Worm (Caenorhabditis elegans) whole organism, L4 larva: Measurements from ENCODE around the gene ints-11.

Experiments used
- F37D6.2 ChIP-seq: sonication (generic microtip); optimal IDR thresholded peaks from 2 replicates; lab custom pipeline; 2016; ENCODE audit warnings: mild to moderate bottlenecking, missing genetic modification characterization, missing compliant biosample characterization
- Y105C5A.15 ChIP-seq: fragments of 200-800 bp; sonication (Bioruptor generic); IDR thresholded peaks from 2 replicates; pipeline ENCODE4 v1.3.6; 2022; ENCODE audit warnings: missing genetic modification characterization, missing compliant biosample characterization
- Y75B8A.6 ChIP-seq: fragments of 200-800 bp; sonication (Bioruptor generic); IDR thresholded peaks from 2 replicates; pipeline ENCODE4 v1.3.6; 2022; ENCODE audit warnings: missing genetic modification reagents, missing genetic modification characterization, missing compliant biosample characterization
- ZK337.2 ChIP-seq: fragments of 200-800 bp; sonication (Bioruptor generic); IDR thresholded peaks from 2 replicates; pipeline ENCODE4 v1.3.6; 2022; ENCODE audit warnings: missing genetic modification reagents, missing genetic modification characterization, missing compliant biosample characterization
- aha-1 ChIP-seq: fragments of 150-350 bp; peaks from one replicate; lab custom pipeline; 2014; ENCODE audit warnings: missing biosample characterization, missing genetic modification characterization
- attf-4 ChIP-seq: sonication (generic microtip); optimal IDR thresholded peaks from 3 replicates; lab custom pipeline; 2017; ENCODE audit warnings: missing biosample characterization, missing genetic modification characterization
- ceh-28 ChIP-seq: fragments of 150-350 bp; optimal IDR thresholded peaks from 2 replicates; lab custom pipeline; 2014; ENCODE audit warnings: missing biosample characterization, missing genetic modification reagents, missing genetic modification characterization
- ceh-32 ChIP-seq: sonication (generic microtip); optimal IDR thresholded peaks from 2 replicates; lab custom pipeline; 2016; ENCODE audit warnings: mild to moderate bottlenecking, missing genetic modification characterization, missing compliant biosample characterization; ENCODE audit not compliant: poor library complexity
- ceh-44 ChIP-seq: fragments of 200-800 bp; sonication (Bioruptor generic); IDR thresholded peaks from 2 replicates; pipeline ENCODE4 v1.3.6; 2022; ENCODE audit warnings: missing genetic modification reagents, missing genetic modification characterization, missing compliant biosample characterization
- ctbp-1 ChIP-seq: fragments of 200-800 bp; sonication (Bioruptor generic); IDR thresholded peaks from 2 replicates; pipeline ENCODE4 v1.3.6; 2022; ENCODE audit warnings: missing genetic modification reagents, missing genetic modification characterization, missing compliant biosample characterization
- daf-8 ChIP-seq: fragments of 200-800 bp; sonication (Bioruptor generic); IDR thresholded peaks from 2 replicates; pipeline ENCODE4 v1.3.6; 2022; ENCODE audit warnings: missing genetic modification characterization, missing compliant biosample characterization
- dmd-6 ChIP-seq: fragments of 200-800 bp; sonication (Bioruptor generic); IDR thresholded peaks from 2 replicates; pipeline ENCODE4 v1.3.6; 2022; ENCODE audit warnings: missing genetic modification reagents, missing genetic modification characterization, missing compliant biosample characterization
- dmd-8 ChIP-seq: fragments of 200-800 bp; sonication (Bioruptor generic); IDR thresholded peaks from 2 replicates; pipeline ENCODE4 v1.3.6; 2022; ENCODE audit warnings: missing genetic modification characterization, missing compliant biosample characterization
- dmd-9 ChIP-seq: fragments of 200-800 bp; sonication (Bioruptor generic); IDR thresholded peaks from 2 replicates; pipeline ENCODE4 v1.3.6; 2022; ENCODE audit warnings: missing genetic modification reagents, missing genetic modification characterization, missing compliant biosample characterization
- dve-1 ChIP-seq: sonication (generic microtip); optimal IDR thresholded peaks from 2 replicates; lab custom pipeline; 2017; ENCODE audit warnings: antibody characterized with exemption, mild to moderate bottlenecking, missing genetic modification characterization, missing compliant biosample characterization; ENCODE audit not compliant: insufficient read depth
- egl-27 ChIP-seq: sonication (generic microtip); optimal IDR thresholded peaks from 3 replicates; lab custom pipeline; 2017; ENCODE audit warnings: missing biosample characterization, missing genetic modification reagents, missing genetic modification characterization
- egl-43 ChIP-seq: fragments of 200-800 bp; sonication (Bioruptor generic); IDR thresholded peaks from 2 replicates; pipeline ENCODE4 v1.3.6; 2022; ENCODE audit warnings: missing genetic modification reagents, missing genetic modification characterization, missing compliant biosample characterization
- fos-1 ChIP-seq: fragments of 150-350 bp; optimal IDR thresholded peaks from 2 replicates; lab custom pipeline; 2014; ENCODE audit warnings: missing biosample characterization, missing genetic modification characterization
- hlh-11 ChIP-seq: fragments of 200-800 bp; sonication (Bioruptor generic); optimal IDR thresholded peaks from 2 replicates; lab custom pipeline; 2018; ENCODE audit warnings: mild to moderate bottlenecking, missing genetic modification characterization, missing compliant biosample characterization
- hlh-30 ChIP-seq: sonication (generic microtip); optimal IDR thresholded peaks from 2 replicates; lab custom pipeline; 2017; ENCODE audit warnings: antibody characterized with exemption, mild to moderate bottlenecking, missing genetic modification characterization, missing compliant biosample characterization; ENCODE audit not compliant: insufficient read depth
- hmg-1.1 ChIP-seq: fragments of 200-800 bp; sonication (Bioruptor generic); IDR thresholded peaks from 2 replicates; pipeline ENCODE4 v1.3.6; 2022; ENCODE audit warnings: missing genetic modification reagents, missing genetic modification characterization, missing compliant biosample characterization
- lim-7 ChIP-seq: fragments of 200-800 bp; sonication (Bioruptor generic); IDR thresholded peaks from 2 replicates; pipeline ENCODE4 v1.3.6; 2022; ENCODE audit warnings: missing genetic modification characterization, missing compliant biosample characterization
- lin-13 ChIP-seq: fragments of 150-350 bp; optimal IDR thresholded peaks from 2 replicates; lab custom pipeline; 2014; ENCODE audit warnings: missing biosample characterization, missing genetic modification reagents, missing genetic modification characterization
- lin-15B ChIP-seq: fragments of 150-350 bp; sonication (generic microtip); optimal IDR thresholded peaks from 3 replicates; lab custom pipeline; 2014; ENCODE audit warnings: missing biosample characterization, missing genetic modification characterization
- lir-3 ChIP-seq: sonication (generic microtip); optimal IDR thresholded peaks from 2 replicates; lab custom pipeline; 2016; ENCODE audit warnings: mild to moderate bottlenecking, missing genetic modification characterization, missing compliant biosample characterization
- lsy-2 ChIP-seq, 2 experiments: fragments of 150-350 bp in 1 of 2; sonication (generic microtip) in 1 of 2; optimal IDR thresholded peaks; 2 replicates each; lab custom pipeline; 2014 to 2017; ENCODE audit warnings: missing biosample characterization in 2 of 2, missing genetic modification characterization in 2 of 2
- madf-5 ChIP-seq, 2 experiments: fragments of 200-800 bp; sonication (Bioruptor generic); IDR thresholded peaks; 2 replicates each; pipeline ENCODE4 v1.3.6; 2022; ENCODE audit warnings: missing compliant biosample characterization in 2 of 2, missing genetic modification characterization in 2 of 2
- mdt-29 ChIP-seq: fragments of 200-800 bp; sonication (Bioruptor generic); IDR thresholded peaks from 2 replicates; pipeline ENCODE4 v1.3.6; 2022; ENCODE audit warnings: missing genetic modification reagents, missing genetic modification characterization, missing compliant biosample characterization
- mxl-3 ChIP-seq: fragments of 200-800 bp; sonication (Bioruptor generic); optimal IDR thresholded peaks from 2 replicates; lab custom pipeline; 2018; ENCODE audit warnings: mild to moderate bottlenecking, missing genetic modification characterization, missing compliant biosample characterization
- nhr-102 ChIP-seq: sonication (generic microtip); optimal IDR thresholded peaks from 2 replicates; lab custom pipeline; 2016; ENCODE audit warnings: mild to moderate bottlenecking, missing genetic modification characterization, moderate library complexity, missing compliant biosample characterization
- nhr-25 ChIP-seq: sonication (generic microtip); optimal IDR thresholded peaks from 2 replicates; lab custom pipeline; 2017; ENCODE audit warnings: missing genetic modification characterization, mild to moderate bottlenecking, missing compliant biosample characterization, antibody characterized with exemption, moderate library complexity, borderline replicate concordance; ENCODE audit not compliant: insufficient read depth
- nhr-28 ChIP-seq: fragments of 150-350 bp; optimal IDR thresholded peaks from 2 replicates; lab custom pipeline; 2014; ENCODE audit warnings: missing biosample characterization, missing genetic modification characterization
- nhr-48 ChIP-seq: sonication (generic microtip); optimal IDR thresholded peaks from 2 replicates; lab custom pipeline; 2016; ENCODE audit warnings: mild to moderate bottlenecking, missing genetic modification characterization, missing compliant biosample characterization
- pha-4 ChIP-seq, 2 experiments: fragments of 150-350 bp in 1 of 2; fragments of 200-800 bp in 1 of 2; sonication (Bioruptor generic) in 1 of 2; IDR thresholded peaks in 1 of 2; optimal IDR thresholded peaks in 1 of 2; 2 replicates each; pipeline versions ENCODE4 v1.3.6 to Lab custom; 2014 to 2022; ENCODE audit warnings: missing genetic modification characterization in 2 of 2, missing genetic modification reagents in 2 of 2, missing biosample characterization in 1 of 2, missing compliant biosample characterization in 1 of 2
- pqm-1 ChIP-seq: sonication (generic microtip); optimal IDR thresholded peaks from 2 replicates; lab custom pipeline; 2017; ENCODE audit warnings: missing biosample characterization, missing genetic modification characterization
- skn-1 ChIP-seq: fragments of 150-350 bp; optimal IDR thresholded peaks from 2 replicates; lab custom pipeline; 2014; ENCODE audit warnings: missing biosample characterization, missing genetic modification characterization
- snpc-1.2 ChIP-seq: fragments of 200-800 bp; sonication (Bioruptor generic); IDR thresholded peaks from 2 replicates; pipeline ENCODE4 v1.3.6; 2022; ENCODE audit warnings: missing genetic modification reagents, missing genetic modification characterization, missing compliant biosample characterization
- snpc-4 ChIP-seq: fragments of 150-350 bp; optimal IDR thresholded peaks from 2 replicates; lab custom pipeline; 2014; ENCODE audit warnings: missing biosample characterization, missing genetic modification characterization
- tra-1 ChIP-seq: fragments of 200-800 bp; sonication (Bioruptor generic); IDR thresholded peaks from 2 replicates; pipeline ENCODE4 v1.3.6; 2022; ENCODE audit warnings: missing genetic modification reagents, missing genetic modification characterization, missing compliant biosample characterization
- unc-130 ChIP-seq: sonication (generic microtip); optimal IDR thresholded peaks from 2 replicates; lab custom pipeline; 2016; ENCODE audit warnings: missing genetic modification reagents, missing genetic modification characterization, missing compliant biosample characterization
- unc-39 ChIP-seq: sonication (generic microtip); optimal IDR thresholded peaks from 2 replicates; lab custom pipeline; 2017; ENCODE audit warnings: missing biosample characterization, missing genetic modification characterization
- unc-62 ChIP-seq, 3 experiments: fragments of 150-350 bp in 1 of 3; sonication (generic microtip); optimal IDR thresholded peaks in 2 of 3; peaks in 1 of 3; 1 replicate in 1 of 3; 2 replicates in 2 of 3; lab custom pipeline; 2014 to 2017; ENCODE audit warnings: missing biosample characterization in 3 of 3, missing genetic modification characterization in 3 of 3, missing genetic modification reagents in 3 of 3, missing genotype in 1 of 3
- vab-7 ChIP-seq: fragments of 200-800 bp; sonication (Bioruptor generic); IDR thresholded peaks from 2 replicates; pipeline ENCODE4 v1.3.6; 2022; ENCODE audit warnings: missing genetic modification reagents, missing genetic modification characterization, missing compliant biosample characterization
- zag-1 ChIP-seq: fragments of 150-350 bp; optimal IDR thresholded peaks from 2 replicates; lab custom pipeline; 2014; ENCODE audit warnings: missing biosample characterization, missing genetic modification characterization
- zfp-3 ChIP-seq: fragments of 200-800 bp; sonication (Bioruptor generic); conservative IDR thresholded peaks from 2 replicates; pipeline ENCODE4 v1.3.6; 2022; ENCODE audit warnings: missing genetic modification reagents, missing genetic modification characterization, missing compliant biosample characterization
- zip-11 ChIP-seq: fragments of 200-800 bp; sonication (Bioruptor generic); IDR thresholded peaks from 2 replicates; pipeline ENCODE4 v1.3.6; 2022; ENCODE audit warnings: missing genetic modification characterization, missing compliant biosample characterization
- zip-2 ChIP-seq: fragments of 150-350 bp; optimal IDR thresholded peaks from 2 replicates; lab custom pipeline; 2014; ENCODE audit warnings: missing biosample characterization, missing genetic modification characterization
- ztf-11 ChIP-seq: fragments of 150-350 bp; optimal IDR thresholded peaks from 2 replicates; lab custom pipeline; 2014; ENCODE audit warnings: missing biosample characterization, missing genetic modification characterization
- ztf-7 ChIP-seq: fragments of 150-350 bp; optimal IDR thresholded peaks from 2 replicates; lab custom pipeline; 2014; ENCODE audit warnings: missing biosample characterization, missing genetic modification characterization

ints-11 gene

DNA sequence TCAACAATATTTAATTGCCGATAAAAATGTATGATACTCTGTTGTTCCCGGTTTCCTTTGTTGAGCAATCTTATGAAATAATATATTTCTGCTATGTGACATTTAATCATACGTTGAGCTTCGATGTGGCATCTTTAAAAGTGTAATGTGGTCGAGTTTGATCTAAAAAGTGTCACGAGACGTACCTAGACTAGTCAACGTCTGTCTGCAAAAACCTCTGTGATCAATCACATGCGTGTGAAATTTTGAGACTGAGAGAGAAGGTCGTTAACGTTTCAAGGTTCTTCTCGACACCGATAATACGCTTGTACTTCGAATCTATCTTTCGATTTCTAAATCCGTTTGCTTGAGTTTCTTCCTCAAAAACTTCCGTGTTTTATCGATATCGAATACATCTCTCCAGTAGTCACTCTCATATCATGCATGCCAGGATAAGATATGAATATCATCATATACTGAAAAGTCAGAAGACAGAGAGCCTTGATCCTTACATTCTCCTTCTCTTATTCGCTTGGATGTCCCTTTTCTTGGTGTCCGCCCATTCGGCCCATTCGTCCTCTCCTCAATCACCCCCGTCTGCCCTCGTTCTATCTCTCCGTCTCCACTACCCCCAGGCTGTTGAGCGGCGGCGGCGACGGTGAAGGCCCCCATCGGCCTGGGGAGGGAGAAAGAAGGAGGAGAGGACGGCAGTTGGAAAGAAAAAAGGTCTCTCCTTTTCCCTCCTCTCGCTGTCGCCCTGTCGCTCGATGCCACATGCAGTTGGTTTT is 14.8 kb downstream of the ints-11 start (continued):
- TF ChIP-seq F37D6.2: peak; percentile 8
- TF ChIP-seq lin-13 (GFP tag; lab: Kevin White, UChicago): peak; percentile 0
- peak; percentile 57 for TF ChIP-seq hmg-1.1 (GFP tag; lab: Robert Waterston, UW)
- TF ChIP-seq dve-1 (tag; lab: Kevin White, UChicago): peak; percentile 65
- peak; percentile 17 for TF ChIP-seq nhr-48
- peak; percentile 93 for TF ChIP-seq hlh-30 (tag; lab: Kevin White, UChicago)
- TF ChIP-seq zip-2 (tag; lab: Kevin White, UChicago): peak; percentile 94
- no peak for TF ChIP-seq ceh-28 (tag; lab: Kevin White, UChicago)
- peak; percentile 70; the same call in 1 of the 2 replicates for TF ChIP-seq pha-4 (GFP tag; IDR thresholded peaks at IDR 0.05; lab: Robert Waterston, UW)
- no peak for TF ChIP-seq pha-4 (tag; optimal IDR thresholded peaks at IDR 0.05; lab: Kevin White, UChicago)
- TF ChIP-seq unc-130 (GFP tag; lab: Kevin White, UChicago): no peak
- TF ChIP-seq Y105C5A.15: no peak
- no peak for TF ChIP-seq pqm-1 (tag; lab: Kevin White, UChicago)
- TF ChIP-seq dmd-6 (GFP tag; lab: Robert Waterston, UW): peak; percentile 69
- no peak for TF ChIP-seq snpc-4
- no peak for TF ChIP-seq fos-1 (tag; lab: Kevin White, UChicago)
- TF ChIP-seq aha-1 (tag; lab: Kevin White, UChicago): peak; percentile 65
- no peak for TF ChIP-seq snpc-1.2 (GFP tag; lab: Robert Waterston, UW)
- no peak for TF ChIP-seq madf-5 (GFP tag; IDR thresholded peaks at IDR 0.05; lab: Robert Waterston, UW)
- TF ChIP-seq nhr-102: no peak
- TF ChIP-seq egl-43 (GFP tag; lab: Robert Waterston, UW): peak; percentile 72
- no peak for TF ChIP-seq nhr-25
- peak; percentile 45 for TF ChIP-seq nhr-28
- TF ChIP-seq daf-8 (GFP tag; lab: Robert Waterston, UW): no peak
- no peak for TF ChIP-seq tra-1
- TF ChIP-seq egl-27 (tag; lab: Kevin White, UChicago): no peak
- TF ChIP-seq zip-11 (GFP tag; lab: Robert Waterston, UW): no peak
- no peak for TF ChIP-seq lir-3 (tag; lab: Kevin White, UChicago)
- TF ChIP-seq ceh-32 (tag; lab: Kevin White, UChicago): no peak
- TF ChIP-seq mxl-3 (GFP tag; lab: Kevin White, UChicago): peak; percentile 74
- TF ChIP-seq lin-15B (tag; lab: Kevin White, UChicago): no peak
- TF ChIP-seq dmd-8 (GFP tag; lab: Robert Waterston, UW): 0 out of 2 replicates have a peak, but pooled peaks have one; percentile 48
- no peak for TF ChIP-seq unc-39 (tag; lab: Kevin White, UChicago)
- no peak for TF ChIP-seq skn-1 (tag; lab: Kevin White, UChicago)
- TF ChIP-seq ceh-44 (GFP tag; lab: Robert Waterston, UW): no peak
- TF ChIP-seq vab-7 (GFP tag; lab: Robert Waterston, UW): no peak
- peak; percentile 72 for TF ChIP-seq hlh-11 (tag; lab: Kevin White, UChicago)
- peak; percentile 64 for TF ChIP-seq ctbp-1
- no peak for TF ChIP-seq ztf-11 (tag; lab: Kevin White, UChicago)
- peak; percentile 34 to 61 for TF ChIP-seq lsy-2 (tag; optimal IDR thresholded peaks at IDR 0.05; lab: Kevin White, UChicago)
- no peak for TF ChIP-seq lim-7 (GFP tag; lab: Robert Waterston, UW)
- TF ChIP-seq dmd-9 (GFP tag; lab: Robert Waterston, UW): no peak
- no peak for TF ChIP-seq mdt-29 (GFP tag; lab: Robert Waterston, UW)
- no peak for TF ChIP-seq Y75B8A.6
- TF ChIP-seq unc-62 (GFP tag; optimal IDR thresholded peaks at IDR 0.05 in 1 of 2; lab: Kevin White, UChicago): peak in 1 of 2 experiments; percentile 96
- no peak for TF ChIP-seq unc-62 (tag; optimal IDR thresholded peaks at IDR 0.05; lab: Kevin White, UChicago)
- TF ChIP-seq zag-1 (tag; lab: Kevin White, UChicago): no peak
- no peak for TF ChIP-seq ztf-7
- TF ChIP-seq attf-4: no peak
- TF ChIP-seq ZK337.2 (GFP tag; lab: Robert Waterston, UW): no peak
- TF ChIP-seq zfp-3 (GFP tag; lab: Robert Waterston, UW): no peak
